Worm (Caenorhabditis elegans): Measurements from ENCODE around the gene str-233.

- TF ChIP-seq tra-4 (tag; optimal IDR thresholded peaks at IDR 0.05) (no peak), scrt-1 (GFP tag; IDR thresholded peaks at IDR 0.05) (no peak), ama-1 (optimal IDR thresholded peaks at IDR 0.05) (no peak), tbx-11 (GFP tag; IDR thresholded peaks at IDR 0.05) (no peak), ceh-13 (GFP tag; optimal IDR thresholded peaks at IDR 0.05) (no peak), ceh-36 (tag; optimal IDR thresholded peaks at IDR 0.05) (no peak), sea-1 (GFP tag; conservative IDR thresholded peaks at IDR 0.05) (no peak), pes-1 (GFP tag; IDR thresholded peaks at IDR 0.05) (no peak), hnd-1 (tag; optimal IDR thresholded peaks at IDR 0.05) (no peak)
Measured at ce11 chrV:16049177-16049576, 39.7 kb upstream of the str-233 start, which contains the start of gene best-12.

Measured in whole organism, early embryonic.